Fruit fly (Drosophila melanogaster): ENCODE measurements around the gene MED30.

MED30 gene

DNA sequence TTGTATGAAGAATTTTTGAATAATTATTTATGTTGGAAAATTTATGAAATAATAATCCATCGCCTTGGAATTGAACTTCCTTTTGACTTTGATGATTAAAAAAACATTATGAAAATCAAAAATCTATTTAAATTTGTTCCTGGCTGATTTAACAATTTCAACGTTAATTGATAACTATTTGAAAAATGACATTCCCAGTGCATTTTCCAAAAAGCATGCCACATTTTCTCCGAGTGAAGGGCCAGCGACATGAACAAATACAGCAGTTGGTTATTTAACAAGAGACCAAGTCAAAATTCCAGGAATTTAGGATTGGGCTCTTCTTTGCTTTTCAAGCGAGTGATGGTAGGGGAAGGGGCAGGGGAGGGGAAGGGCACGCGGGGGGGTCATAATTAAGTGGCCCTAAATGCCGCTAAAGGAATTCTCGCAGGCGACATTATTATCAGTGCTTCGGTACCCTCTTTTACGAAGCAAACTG lies 31.5 kb downstream of the MED30 start (continued):
- TF ChIP-seq CG6654 (GFP tag; optimal IDR thresholded peaks at IDR 0.05): no peak
- peak; percentile 70 for TF ChIP-seq zen (tag; optimal IDR thresholded peaks at IDR 0.05)
- no peak for TF ChIP-seq Doc3 (GFP tag; IDR thresholded peaks at IDR 0.05; ENCODE audit: partially characterized antibody)
- TF ChIP-seq Tbp (GFP tag; optimal IDR thresholded peaks at IDR 0.05): no peak
- TF ChIP-seq shn (GFP tag; optimal IDR thresholded peaks at IDR 0.05): no peak
- TF ChIP-seq cg (GFP tag; optimal IDR thresholded peaks at IDR 0.05): no peak
- no peak for TF ChIP-seq CG31365 (tag; optimal IDR thresholded peaks at IDR 0.05)
- no peak for TF ChIP-seq CG12769 (tag; optimal IDR thresholded peaks at IDR 0.05)
- TF ChIP-seq CG5180 (GFP tag; optimal IDR thresholded peaks at IDR 0.05): no peak
- no peak for TF ChIP-seq btn (GFP tag; optimal IDR thresholded peaks at IDR 0.05)
- TF ChIP-seq fu2 (GFP tag; optimal IDR thresholded peaks at IDR 0.05): no peak
- TF ChIP-seq Neu2 (GFP tag; optimal IDR thresholded peaks at IDR 0.05; ENCODE audit: borderline replicate concordance): no peak
- TF ChIP-seq bcd (GFP tag; optimal IDR thresholded peaks at IDR 0.05): no peak
- TF ChIP-seq mirr (GFP tag; optimal IDR thresholded peaks at IDR 0.05): no peak
- no peak for TF ChIP-seq HLH54F (GFP tag; optimal IDR thresholded peaks at IDR 0.05)
- peak; percentile 61 for TF ChIP-seq trem (tag; optimal IDR thresholded peaks at IDR 0.05)
- no peak for TF ChIP-seq CG8281 (tag; optimal IDR thresholded peaks at IDR 0.05)
- TF ChIP-seq Vsx1 (GFP tag; optimal IDR thresholded peaks at IDR 0.05): peak; percentile 6
- TF ChIP-seq CG10959 (GFP tag; IDR thresholded peaks at IDR 0.05): 0 out of 2 replicates have a peak, but pooled peaks have one; percentile 10
- TF ChIP-seq Bdp1 (GFP tag; optimal IDR thresholded peaks at IDR 0.05): no peak
- no peak for TF ChIP-seq sc (optimal IDR thresholded peaks at IDR 0.05)
- peak; percentile 56 for TF ChIP-seq sc (GFP tag; optimal IDR thresholded peaks at IDR 0.05)
- peak; percentile 65 for TF ChIP-seq twi (tag; optimal IDR thresholded peaks at IDR 0.05)
- TF ChIP-seq CG13296 (GFP tag; optimal IDR thresholded peaks at IDR 0.05): no peak
- no peak for TF ChIP-seq Aef1 (GFP tag; IDR thresholded peaks at IDR 0.05)
- no peak for TF ChIP-seq ash1 (GFP tag; optimal IDR thresholded peaks at IDR 0.05)
- TF ChIP-seq H15 (GFP tag; IDR thresholded peaks at IDR 0.05): 0 out of 3 replicates have a peak, but pooled peaks have one; percentile 23
- no peak for TF ChIP-seq CG1647 (GFP tag; optimal IDR thresholded peaks at IDR 0.05)
- TF ChIP-seq sens (GFP tag): peak; percentile 84
- TF ChIP-seq Myb (GFP tag; optimal IDR thresholded peaks at IDR 0.05): no peak
- peak; percentile 44 for TF ChIP-seq Oli (tag; optimal IDR thresholded peaks at IDR 0.05)
- TF ChIP-seq grn (GFP tag; optimal IDR thresholded peaks at IDR 0.05): no peak
- TF ChIP-seq dmrt11E (tag; optimal IDR thresholded peaks at IDR 0.05): peak; percentile 95
- TF ChIP-seq luna (GFP tag; optimal IDR thresholded peaks at IDR 0.05): no peak
- no peak for TF ChIP-seq sens-2 (GFP tag; IDR thresholded peaks at IDR 0.05)
- no peak for TF ChIP-seq CG11398 (GFP tag; optimal IDR thresholded peaks at IDR 0.05)
- TF ChIP-seq Ets65A (GFP tag): no peak
- 0 out of 3 replicates have a peak, but pooled peaks have one; percentile 5 for TF ChIP-seq gce (GFP tag; IDR thresholded peaks at IDR 0.05)
- peak; percentile 55 for TF ChIP-seq CG1233 (GFP tag; optimal IDR thresholded peaks at IDR 0.05)
- TF ChIP-seq row (GFP tag; IDR thresholded peaks at IDR 0.05): peak; percentile 38; the same call in 2 of the 3 replicates
- TF ChIP-seq h (optimal IDR thresholded peaks at IDR 0.05): no peak
- TF ChIP-seq CG15073 (GFP tag; optimal IDR thresholded peaks at IDR 0.05): no peak
- no peak for TF ChIP-seq Dfd (GFP tag; optimal IDR thresholded peaks at IDR 0.05)
- no peak for TF ChIP-seq CG12299 (tag; optimal IDR thresholded peaks at IDR 0.05)
- no peak for TF ChIP-seq dm (GFP tag; optimal IDR thresholded peaks at IDR 0.05)
- no peak for TF ChIP-seq CG18476 (GFP tag; optimal IDR thresholded peaks at IDR 0.05)
- no peak for TF ChIP-seq Rfx (GFP tag; IDR thresholded peaks at IDR 0.05)
- TF ChIP-seq cato (GFP tag; optimal IDR thresholded peaks at IDR 0.05; ENCODE audit: borderline replicate concordance): no peak
- no peak for TF ChIP-seq CG15514 (GFP tag; optimal IDR thresholded peaks at IDR 0.05)
- TF ChIP-seq tio (GFP tag; optimal IDR thresholded peaks at IDR 0.05): peak; percentile 51
- TF ChIP-seq ac (GFP tag; optimal IDR thresholded peaks at IDR 0.05): peak; percentile 56
- peak; percentile 4 for TF ChIP-seq CG1603 (tag; optimal IDR thresholded peaks at IDR 0.05)

Measured in whole organism, embryonic.